Fruit fly (Drosophila melanogaster): ENCODE measurements around the gene eEF1gamma.

The eEF1gamma gene

dm6 chr3R:29214262-29214661 is 5.7 kb upstream of the eEF1gamma start (continued):
- TF ChIP-seq pita (GFP tag; optimal IDR thresholded peaks at IDR 0.05) (no peak), gsb (GFP tag; IDR thresholded peaks at IDR 0.05) (peak; percentile 98), CG17612 (GFP tag; IDR thresholded peaks at IDR 0.05) (peak; percentile 98), CG6254 (GFP tag; optimal IDR thresholded peaks at IDR 0.05) (peak; percentile 98), CG3995 (GFP tag; optimal IDR thresholded peaks at IDR 0.05) (peak; percentile 88), Pdp1 (GFP tag; optimal IDR thresholded peaks at IDR 0.05) (peak; percentile 99), CG12744 (GFP tag; optimal IDR thresholded peaks at IDR 0.05) (peak; percentile 99), so (GFP tag; IDR thresholded peaks at IDR 0.05) (peak; percentile 100), CG16863 (GFP tag; optimal IDR thresholded peaks at IDR 0.05) (peak; percentile 99), ttk (GFP tag; IDR thresholded peaks at IDR 0.05) (peak; percentile 99), CG12299 (tag; optimal IDR thresholded peaks at IDR 0.05) (peak; percentile 99), sr (GFP tag; IDR thresholded peaks at IDR 0.05) (peak; percentile 98), BEAF-32 (GFP tag; optimal IDR thresholded peaks at IDR 0.05) (peak; percentile 42), CG6683 (GFP tag; optimal IDR thresholded peaks at IDR 0.05) (peak; percentile 98), gcm2 (GFP tag; optimal IDR thresholded peaks at IDR 0.05) (peak; percentile 98), CG34422 (GFP tag; IDR thresholded peaks at IDR 0.05) (peak; percentile 99), ham (GFP tag; IDR thresholded peaks at IDR 0.05) (peak; percentile 95), Jarid2 (GFP tag; optimal IDR thresholded peaks at IDR 0.05) (peak; percentile 96), pb (GFP tag; optimal IDR thresholded peaks at IDR 0.05) (peak; percentile 98), Blimp-1 (GFP tag; optimal IDR thresholded peaks at IDR 0.05) (peak; percentile 98), ap (GFP tag; IDR thresholded peaks at IDR 0.05) (peak; percentile 99), br (optimal IDR thresholded peaks at IDR 0.05) (no peak), Gsc (GFP tag; IDR thresholded peaks at IDR 0.05) (peak; percentile 97), CG9932 (GFP tag; IDR thresholded peaks at IDR 0.05) (peak; percentile 99), ac (GFP tag; optimal IDR thresholded peaks at IDR 0.05) (peak; percentile 100), CG7745 (tag; optimal IDR thresholded peaks at IDR 0.05) (peak; percentile 98), Doc3 (GFP tag; IDR thresholded peaks at IDR 0.05; ENCODE audit: partially characterized antibody) (no peak), Nf-YA (GFP tag; IDR thresholded peaks at IDR 0.05) (peak; percentile 99), pan (optimal IDR thresholded peaks at IDR 0.05) (no peak), pan (GFP tag; optimal IDR thresholded peaks at IDR 0.05 in 1 of 2, IDR thresholded peaks at IDR 0.05 in 1 of 2) (peak in 1 of 2 experiments; percentile 99), salm (tag; optimal IDR thresholded peaks at IDR 0.05) (peak; percentile 99), CG3838 (GFP tag; optimal IDR thresholded peaks at IDR 0.05) (peak; percentile 98), Lhr (GFP tag; optimal IDR thresholded peaks at IDR 0.05) (peak; percentile 99), bbx (GFP tag; IDR thresholded peaks at IDR 0.05; ENCODE audit: partially characterized antibody) (peak; percentile 45), stwl (tag; optimal IDR thresholded peaks at IDR 0.05) (peak; percentile 97), gsb-n (tag; optimal IDR thresholded peaks at IDR 0.05) (peak; percentile 100), toy (GFP tag; IDR thresholded peaks at IDR 0.05) (peak; percentile 98), Tbp (GFP tag; optimal IDR thresholded peaks at IDR 0.05) (peak; percentile 98), sens (GFP tag) (peak; percentile 100), CG10565 (GFP tag; optimal IDR thresholded peaks at IDR 0.05) (peak; percentile 97), CG11085 (GFP tag; IDR thresholded peaks at IDR 0.05) (peak; percentile 96), bigmax (GFP tag; optimal IDR thresholded peaks at IDR 0.05) (peak; percentile 86), Oaz (GFP tag; IDR thresholded peaks at IDR 0.05) (peak; percentile 99), dmrt11E (tag; optimal IDR thresholded peaks at IDR 0.05) (peak; percentile 100), Hr51 (GFP tag; optimal IDR thresholded peaks at IDR 0.05) (peak; percentile 99), CG5953 (GFP tag; IDR thresholded peaks at IDR 0.05) (peak; percentile 99), pnt (GFP tag; optimal IDR thresholded peaks at IDR 0.05) (peak; percentile 98), CG30020 (tag; optimal IDR thresholded peaks at IDR 0.05) (peak; percentile 91), CG10209 (GFP tag; optimal IDR thresholded peaks at IDR 0.05) (peak; percentile 99), CG11456 (GFP tag; IDR thresholded peaks at IDR 0.05) (peak; percentile 99), CG15011 (GFP tag; optimal IDR thresholded peaks at IDR 0.05) (peak; percentile 99), Sin3A (optimal IDR thresholded peaks at IDR 0.05) (no peak)

Data from whole organism, embryonic.